Worm (Caenorhabditis elegans) whole organism, L1 larva: Measurements from ENCODE around the gene C23H3.5.

ENCODE experiments used
- F16B12.6 ChIP-seq: fragments of 150-350 bp; optimal IDR thresholded peaks from 2 replicates; lab custom pipeline; 2014; ENCODE audit warnings: missing biosample characterization, missing genetic modification characterization
- ceh-82 ChIP-seq, 3 experiments: fragments of 150-350 bp in 1 of 3; sonication (generic microtip) in 2 of 3; optimal IDR thresholded peaks; 2 replicates each; lab custom pipeline; 2014 to 2017; ENCODE audit warnings: missing biosample characterization in 3 of 3, missing genetic modification characterization in 3 of 3
- elt-3 ChIP-seq, 6 experiments: fragments of 150-350 bp in 1 of 6; sonication (generic microtip); optimal IDR thresholded peaks; 2 replicates each; lab custom pipeline; 2017 to 2018; ENCODE audit warnings: missing biosample characterization in 6 of 6, missing genetic modification characterization in 6 of 6, inconsistent platforms in 1 of 6
- vab-15 ChIP-seq: sonication (generic microtip); optimal IDR thresholded peaks from 2 replicates; lab custom pipeline; 2017; ENCODE audit warnings: missing genotype, mild to moderate bottlenecking, missing genetic modification characterization, missing compliant biosample characterization

ce11 chrII:8212-8611 is 39.2 kb upstream of the C23H3.5 start:
- TF ChIP-seq F16B12.6 (tag; lab: Kevin White, UChicago), result no peak
- no peak for TF ChIP-seq vab-15 (tag; lab: Kevin White, UChicago)
- TF ChIP-seq elt-3 (tag; optimal IDR thresholded peaks at IDR 0.05; lab: Kevin White, UChicago), result no peak
- TF ChIP-seq ceh-82 (tag; optimal IDR thresholded peaks at IDR 0.05; lab: Kevin White, UChicago), result no peak
